Fruit fly (Drosophila melanogaster) whole organism, embryonic: ENCODE data around the gene Cby.
A peak's percentile ranks its signal among the peaks of the same experiment; 100 is the strongest.

Source experiments
- BEAF-32 ChIP-seq: fragments of 200-800 bp; sonication (Bioruptor generic); optimal IDR thresholded peaks from 3 replicates; lab custom pipeline; 2017; ENCODE audit warnings: missing biosample characterization, missing genetic modification characterization, mild to moderate bottlenecking, moderate library complexity, missing genetic modification reagents
- Bgb ChIP-seq: fragments of 200-800 bp; sonication (Bioruptor generic); IDR thresholded peaks from 2 replicates; pipeline ENCODE4 v1.3.6; 2022; ENCODE audit warnings: missing biosample characterization, missing genetic modification characterization; ENCODE audit not compliant: partially characterized antibody
- CG11456 ChIP-seq: fragments of 200-800 bp; sonication (Bioruptor generic); IDR thresholded peaks from 3 replicates; pipeline ENCODE4 v1.3.6; 2022; ENCODE audit warnings: missing biosample characterization, missing genetic modification characterization
- CG11560 ChIP-seq: fragments of 200-800 bp; sonication (Bioruptor generic); IDR thresholded peaks from 3 replicates; pipeline ENCODE4 v1.3.6; 2022; ENCODE audit warnings: missing biosample characterization, missing genetic modification characterization
- CG12299 ChIP-seq: fragments of 200-800 bp; sonication (Bioruptor generic); optimal IDR thresholded peaks from 2 replicates; lab custom pipeline; 2018; ENCODE audit warnings: missing biosample characterization, mild to moderate bottlenecking, missing genetic modification characterization
- CG15011 ChIP-seq: fragments of 200-800 bp; sonication (Bioruptor generic); optimal IDR thresholded peaks from 3 replicates; lab custom pipeline; 2018; ENCODE audit warnings: missing biosample characterization, mild to moderate bottlenecking, missing genetic modification characterization
- CG15696 ChIP-seq: fragments of 200-800 bp; sonication (Bioruptor generic); optimal IDR thresholded peaks from 2 replicates; lab custom pipeline; 2019; ENCODE audit warnings: missing biosample characterization, mild to moderate bottlenecking, missing genetic modification characterization, moderate library complexity
- CG17359 ChIP-seq: fragments of 200-800 bp; sonication (Bioruptor generic); optimal IDR thresholded peaks from 3 replicates; lab custom pipeline; 2018; ENCODE audit warnings: missing biosample characterization, mild to moderate bottlenecking, missing genetic modification characterization, moderate library complexity
- CG17361 ChIP-seq: fragments of 200-800 bp; sonication (Bioruptor generic); IDR thresholded peaks from 3 replicates; pipeline ENCODE4 v1.3.6; 2022; ENCODE audit warnings: missing biosample characterization, missing genetic modification characterization
- CG17829 ChIP-seq: fragments of 200-800 bp; optimal IDR thresholded peaks from 2 replicates; lab custom pipeline; 2019; ENCODE audit warnings: missing biosample characterization, mild to moderate bottlenecking, missing genetic modification characterization, moderate library complexity
- CG18599 ChIP-seq: fragments of 200-800 bp; sonication (Bioruptor generic); optimal IDR thresholded peaks from 3 replicates; lab custom pipeline; 2017; ENCODE audit warnings: missing biosample characterization, missing genetic modification characterization, mild to moderate bottlenecking, moderate library complexity, missing genetic modification reagents
- CG2129 ChIP-seq: fragments of 200-800 bp; sonication (Bioruptor generic); IDR thresholded peaks from 2 replicates; pipeline ENCODE4 v1.3.6; 2022; ENCODE audit warnings: missing biosample characterization, missing genetic modification characterization; ENCODE audit not compliant: partially characterized antibody
- CG30020 ChIP-seq: fragments of 200-800 bp; optimal IDR thresholded peaks from 2 replicates; lab custom pipeline; 2019; ENCODE audit warnings: missing biosample characterization, mild to moderate bottlenecking, missing genetic modification characterization, moderate library complexity
- CG31224 ChIP-seq: fragments of 200-800 bp; sonication (Bioruptor generic); IDR thresholded peaks from 2 replicates; pipeline ENCODE4 v1.3.6; 2022; ENCODE audit warnings: missing biosample characterization, missing genetic modification characterization
- CG31388 ChIP-seq: fragments of 200-800 bp; sonication (Bioruptor generic); optimal IDR thresholded peaks from 2 replicates; lab custom pipeline; 2016; ENCODE audit warnings: missing biosample characterization, missing genetic modification characterization
- CG3163 ChIP-seq: fragments of 200-800 bp; sonication (Bioruptor generic); optimal IDR thresholded peaks from 3 replicates; lab custom pipeline; 2016; ENCODE audit warnings: missing biosample characterization, missing genetic modification characterization
- CG32767 ChIP-seq: fragments of 200-800 bp; sonication (Bioruptor generic); IDR thresholded peaks from 2 replicates; pipeline ENCODE4 v1.3.6; 2022; ENCODE audit warnings: missing biosample characterization, missing genetic modification characterization
- CG4424 ChIP-seq: fragments of 200-800 bp; sonication (Bioruptor generic); optimal IDR thresholded peaks from 3 replicates; lab custom pipeline; 2016; ENCODE audit warnings: missing biosample characterization, missing genetic modification characterization
- CG6683 ChIP-seq: fragments of 200-800 bp; sonication (Bioruptor generic); optimal IDR thresholded peaks from 2 replicates; lab custom pipeline; 2017; ENCODE audit warnings: missing biosample characterization, mild to moderate bottlenecking, missing genetic modification characterization, missing genetic modification reagents
- CG6813 ChIP-seq: fragments of 200-800 bp; sonication (Bioruptor generic); optimal IDR thresholded peaks from 2 replicates; lab custom pipeline; 2017; ENCODE audit warnings: missing biosample characterization, missing genetic modification characterization, mild to moderate bottlenecking, moderate library complexity, missing genetic modification reagents
- CG7963 ChIP-seq: fragments of 200-800 bp; sonication (Bioruptor generic); IDR thresholded peaks from 3 replicates; pipeline ENCODE4 v1.3.6; 2022; ENCODE audit warnings: missing biosample characterization, missing genetic modification characterization; ENCODE audit not compliant: partially characterized antibody
- Deaf1 ChIP-seq: fragments of 200-800 bp; optimal IDR thresholded peaks from 3 replicates; lab custom pipeline; 2019; ENCODE audit warnings: missing biosample characterization, mild to moderate bottlenecking, missing genetic modification characterization, moderate library complexity
- Dfd ChIP-seq, 2 experiments: fragments of >200 bp; optimal IDR thresholded peaks; 2 replicates each; lab custom pipeline; 2017; ENCODE audit warnings: missing biosample characterization in 2 of 2, missing genetic modification characterization in 2 of 2
- Eip74EF ChIP-seq, 2 experiments: fragments of 200-800 bp in 1 of 2; fragments of >200 bp in 1 of 2; sonication (Bioruptor generic) in 1 of 2; optimal IDR thresholded peaks; 2 replicates each; lab custom pipeline; 2017 to 2019; ENCODE audit warnings: missing biosample characterization in 2 of 2, missing genetic modification characterization in 2 of 2, mild to moderate bottlenecking in 1 of 2, moderate library complexity in 1 of 2
- Hand ChIP-seq: fragments of 200-800 bp; sonication (Bioruptor generic); optimal IDR thresholded peaks from 2 replicates; lab custom pipeline; 2017; ENCODE audit warnings: mild to moderate bottlenecking, missing biosample characterization, missing genetic modification reagents, missing genetic modification characterization
- HmgD ChIP-seq: fragments of 200-800 bp; sonication (Bioruptor generic); optimal IDR thresholded peaks from 3 replicates; lab custom pipeline; 2016; ENCODE audit warnings: missing biosample characterization, missing genetic modification characterization
- Jarid2 ChIP-seq: fragments of 200-800 bp; sonication (Bioruptor generic); optimal IDR thresholded peaks from 3 replicates; lab custom pipeline; 2017; ENCODE audit warnings: mild to moderate bottlenecking, missing biosample characterization, missing genetic modification reagents, missing genetic modification characterization
- Mes4 ChIP-seq: fragments of 200-800 bp; sonication (Bioruptor generic); optimal IDR thresholded peaks from 2 replicates; lab custom pipeline; 2016; ENCODE audit warnings: missing biosample characterization, missing genetic modification characterization
- Nf-YA ChIP-seq: fragments of 200-800 bp; sonication (Bioruptor generic); IDR thresholded peaks from 2 replicates; pipeline ENCODE4 v1.3.6; 2022; ENCODE audit warnings: missing biosample characterization, missing genetic modification characterization
- Six4 ChIP-seq: fragments of 200-800 bp; sonication (Bioruptor generic); optimal IDR thresholded peaks from 2 replicates; lab custom pipeline; 2016; ENCODE audit warnings: missing biosample characterization, missing genetic modification characterization
- Sry-β ChIP-seq: fragments of 200-800 bp; sonication (Bioruptor generic); optimal IDR thresholded peaks from 2 replicates; lab custom pipeline; 2018; ENCODE audit warnings: missing biosample characterization, mild to moderate bottlenecking, missing genetic modification characterization, moderate library complexity
- Taf1 ChIP-seq: fragments of 200-800 bp; sonication (Bioruptor generic); IDR thresholded peaks from 2 replicates; pipeline ENCODE4 v1.3.6; 2022; ENCODE audit warnings: missing biosample characterization, missing genetic modification characterization
- Xrp1 ChIP-seq: fragments of 200-800 bp; sonication (Bioruptor generic); IDR thresholded peaks from 2 replicates; pipeline ENCODE4 v1.3.6; 2022; ENCODE audit warnings: missing biosample characterization, missing genetic modification characterization
- cad ChIP-seq: fragments of >200 bp; optimal IDR thresholded peaks from 2 replicates; lab custom pipeline; 2017; ENCODE audit warnings: missing biosample characterization, missing genetic modification characterization
- chinmo ChIP-seq: fragments of 200-800 bp; sonication (Bioruptor generic); IDR thresholded peaks from 4 replicates; pipeline ENCODE4 v1.3.6; 2022; ENCODE audit warnings: missing biosample characterization, missing genetic modification characterization; ENCODE audit not compliant: partially characterized antibody
- crol ChIP-seq: fragments of 200-800 bp; sonication (Bioruptor generic); IDR thresholded peaks from 2 replicates; pipeline ENCODE4 v1.3.6; 2022; ENCODE audit warnings: missing biosample characterization, missing genetic modification characterization
- crp ChIP-seq, 2 experiments: fragments of 200-800 bp; sonication (Bioruptor generic); optimal IDR thresholded peaks; 2 replicates in 1 of 2; 3 replicates in 1 of 2; lab custom pipeline; 2017; ENCODE audit warnings: missing biosample characterization in 2 of 2, missing genetic modification characterization in 2 of 2, mild to moderate bottlenecking in 1 of 2, moderate library complexity in 1 of 2
- dimm ChIP-seq: fragments of 200-800 bp; sonication (Bioruptor generic); IDR thresholded peaks from 2 replicates; pipeline ENCODE4 v1.3.6; 2022; ENCODE audit warnings: missing biosample characterization, missing genetic modification characterization
- exex ChIP-seq: fragments of 200-800 bp; sonication (Bioruptor generic); optimal IDR thresholded peaks from 4 replicates; lab custom pipeline; 2018; ENCODE audit warnings: missing biosample characterization, mild to moderate bottlenecking, missing genetic modification characterization, moderate library complexity
- grau ChIP-seq: fragments of 200-800 bp; optimal IDR thresholded peaks from 3 replicates; lab custom pipeline; 2019; ENCODE audit warnings: missing biosample characterization, mild to moderate bottlenecking, missing genetic modification characterization, moderate library complexity
- jigr1 ChIP-seq: fragments of 200-800 bp; sonication (Bioruptor generic); IDR thresholded peaks from 3 replicates; pipeline ENCODE4 v1.3.6; 2022; ENCODE audit warnings: missing biosample characterization, missing genetic modification characterization
- klu ChIP-seq: fragments of 200-800 bp; sonication (Bioruptor generic); IDR thresholded peaks from 2 replicates; pipeline ENCODE4 v1.3.6; 2022; ENCODE audit warnings: missing biosample characterization, missing genetic modification characterization
- knrl ChIP-seq: fragments of 200-800 bp; sonication (Bioruptor generic); IDR thresholded peaks from 3 replicates; pipeline ENCODE4 v1.3.6; 2022; ENCODE audit warnings: missing biosample characterization, missing genetic modification characterization; ENCODE audit not compliant: partially characterized antibody
- lilli ChIP-seq: fragments of 200-800 bp; sonication (Bioruptor generic); optimal IDR thresholded peaks from 3 replicates; lab custom pipeline; 2016; ENCODE audit warnings: missing biosample characterization, missing genetic modification characterization
- peb ChIP-seq: fragments of 200-800 bp; sonication (Bioruptor generic); IDR thresholded peaks from 2 replicates; pipeline ENCODE4 v1.3.6; 2022; ENCODE audit warnings: missing biosample characterization, missing genetic modification characterization
- sqz ChIP-seq: fragments of 200-800 bp; sonication (Bioruptor generic); optimal IDR thresholded peaks from 3 replicates; lab custom pipeline; 2018; ENCODE audit warnings: missing biosample characterization, mild to moderate bottlenecking, missing genetic modification characterization
- sr ChIP-seq: fragments of 200-800 bp; sonication (Bioruptor generic); IDR thresholded peaks from 3 replicates; pipeline ENCODE4 v1.3.6; 2022; ENCODE audit warnings: missing biosample characterization, missing genetic modification characterization
- ssp ChIP-seq: fragments of 200-800 bp; sonication (Bioruptor generic); IDR thresholded peaks from 2 replicates; pipeline ENCODE4 v1.3.6; 2022; ENCODE audit warnings: missing biosample characterization, missing genetic modification characterization
- usp ChIP-seq: fragments of >200 bp; optimal IDR thresholded peaks from 2 replicates; lab custom pipeline; 2017; ENCODE audit warnings: missing biosample characterization, missing genetic modification characterization
- wor ChIP-seq: fragments of 200-800 bp; sonication (Bioruptor generic); IDR thresholded peaks from 2 replicates; pipeline ENCODE4 v1.3.6; 2022; ENCODE audit warnings: missing biosample characterization, missing genetic modification characterization

Cby gene

DNA sequence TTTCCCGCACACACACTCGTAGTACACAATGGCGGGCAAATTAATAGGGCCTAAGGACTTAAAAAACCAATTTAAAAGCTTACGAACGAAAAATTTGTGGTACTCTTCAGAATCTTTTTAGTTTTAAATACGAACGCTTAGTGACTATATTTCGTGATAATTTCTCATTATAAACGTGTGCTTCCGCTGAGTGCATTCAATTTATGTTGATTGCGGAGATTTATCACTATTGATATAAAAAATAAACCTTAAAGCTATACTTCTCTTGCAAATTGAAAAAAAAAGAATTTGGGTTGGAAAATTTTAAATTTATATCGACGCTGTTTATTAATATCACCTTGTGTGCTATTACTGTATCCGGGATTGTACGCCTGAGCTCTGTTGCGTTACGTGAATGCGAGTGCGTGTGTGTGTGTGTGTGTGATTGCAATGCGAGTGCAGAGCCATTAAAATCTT is 18.8 kb upstream of the Cby start (continued):
- TF ChIP-seq CG6813 (GFP tag; lab: Kevin White, UChicago) (peak; percentile 66), dimm (no peak), CG15011 (GFP tag; lab: Kevin White, UChicago) (peak; percentile 63), sr (GFP tag; lab: Robert Waterston, UW) (no peak), klu (GFP tag; lab: Robert Waterston, UW) (no peak), Nf-YA (no peak), chinmo (GFP tag; lab: Robert Waterston, UW) (no peak), crol (GFP tag; lab: Robert Waterston, UW) (no peak), cad (GFP tag; lab: Kevin White, UChicago) (no peak), CG4424 (GFP tag; lab: Kevin White, UChicago) (peak; percentile 76), CG30020 (tag; lab: Kevin White, UChicago) (peak; percentile 34), Deaf1 (tag; lab: Kevin White, UChicago) (peak; percentile 29), wor (GFP tag; lab: Robert Waterston, UW) (no peak), CG11456 (GFP tag; lab: Robert Waterston, UW) (no peak), Taf1 (no peak), CG18599 (GFP tag; lab: Kevin White, UChicago) (peak; percentile 56), CG17361 (GFP tag; lab: Robert Waterston, UW) (peak; percentile 86), CG31388 (GFP tag; lab: Kevin White, UChicago) (no peak), Sry-β (GFP tag; lab: Kevin White, UChicago) (peak; percentile 14), jigr1 (GFP tag; lab: Robert Waterston, UW) (no peak), CG7963 (GFP tag; lab: Robert Waterston, UW) (no peak), CG17829 (tag; lab: Kevin White, UChicago) (peak; percentile 78), Xrp1 (peak; percentile 71), CG11560 (tag; lab: Robert Waterston, UW) (no peak), Dfd (GFP tag; optimal IDR thresholded peaks at IDR 0.05; lab: Kevin White, UChicago) (no peak), Six4 (GFP tag; lab: Kevin White, UChicago) (peak; percentile 75), sqz (GFP tag; lab: Kevin White, UChicago) (peak; percentile 59), CG15696 (tag; lab: Kevin White, UChicago) (peak; percentile 78), Eip74EF (GFP tag; optimal IDR thresholded peaks at IDR 0.05; lab: Kevin White, UChicago) (peak in 1 of 2 experiments; percentile 78), ssp (GFP tag; lab: Robert Waterston, UW) (peak; percentile 27; the same call in 1 of the 2 replicates), CG31224 (GFP tag; lab: Robert Waterston, UW) (no peak), peb (GFP tag; lab: Robert Waterston, UW) (no peak), CG6683 (peak; percentile 9), usp (no peak), CG17359 (tag; lab: Kevin White, UChicago) (peak; percentile 67), grau (tag; lab: Kevin White, UChicago) (peak; percentile 66), HmgD (GFP tag; lab: Kevin White, UChicago) (no peak), exex (no peak), crp (GFP tag; optimal IDR thresholded peaks at IDR 0.05; lab: Kevin White, UChicago) (peak in 1 of 2 experiments; percentile 23), CG3163 (GFP tag; lab: Kevin White, UChicago) (no peak), lilli (GFP tag; lab: Kevin White, UChicago) (peak; percentile 44), Jarid2 (GFP tag; lab: Kevin White, UChicago) (peak; percentile 17), CG12299 (tag; lab: Kevin White, UChicago) (peak; percentile 41), Mes4 (GFP tag; lab: Kevin White, UChicago) (peak; percentile 21), Bgb (GFP tag; lab: Robert Waterston, UW) (no peak), CG2129 (GFP tag; lab: Robert Waterston, UW) (no peak), knrl (no peak), BEAF-32 (no peak), Hand (no peak), CG32767 (GFP tag; lab: Robert Waterston, UW) (no peak)
